Fruit fly (Drosophila melanogaster) whole organism, embryonic: ENCODE results near the gene CG5104.
A peak's percentile ranks its signal among the peaks of the same experiment; 100 is the strongest.

Experiments used
- Abd-B ChIP-seq: fragments of 200-800 bp; sonication (Bioruptor generic); optimal IDR thresholded peaks from 2 replicates; lab custom pipeline; 2018; ENCODE audit warnings: missing biosample characterization, mild to moderate bottlenecking, missing genetic modification characterization, moderate library complexity
- Aef1 ChIP-seq: fragments of 200-800 bp; sonication (Bioruptor generic); IDR thresholded peaks from 3 replicates; pipeline ENCODE4 v1.3.6; 2022; ENCODE audit warnings: missing biosample characterization, missing genetic modification characterization
- B-H1 ChIP-seq: fragments of 200-800 bp; sonication (Bioruptor generic); IDR thresholded peaks from 3 replicates; pipeline ENCODE4 v1.3.6; 2022; ENCODE audit warnings: missing biosample characterization, missing genetic modification characterization
- CG10147 ChIP-seq: fragments of 200-800 bp; sonication (Bioruptor generic); optimal IDR thresholded peaks from 2 replicates; lab custom pipeline; 2019; ENCODE audit warnings: missing biosample characterization, mild to moderate bottlenecking, missing genetic modification characterization, moderate library complexity
- CG11247 ChIP-seq: fragments of 200-800 bp; sonication (Bioruptor generic); IDR thresholded peaks from 2 replicates; pipeline ENCODE4 v1.3.6; 2022; ENCODE audit warnings: missing biosample characterization, missing genetic modification characterization
- CG11398 ChIP-seq: fragments of 200-800 bp; sonication (Bioruptor generic); optimal IDR thresholded peaks from 2 replicates; lab custom pipeline; 2016; ENCODE audit warnings: missing biosample characterization, missing genetic modification characterization
- CG11456 ChIP-seq: fragments of 200-800 bp; sonication (Bioruptor generic); IDR thresholded peaks from 3 replicates; pipeline ENCODE4 v1.3.6; 2022; ENCODE audit warnings: missing biosample characterization, missing genetic modification characterization
- CG1233 ChIP-seq: fragments of 200-800 bp; sonication (Bioruptor generic); optimal IDR thresholded peaks from 4 replicates; lab custom pipeline; 2018; ENCODE audit warnings: missing biosample characterization, mild to moderate bottlenecking, missing genetic modification characterization
- CG15073 ChIP-seq: fragments of 200-800 bp; sonication (Bioruptor generic); optimal IDR thresholded peaks from 2 replicates; lab custom pipeline; 2016; ENCODE audit warnings: missing biosample characterization, missing genetic modification characterization
- CG16813 ChIP-seq: fragments of 200-800 bp; sonication (Bioruptor generic); IDR thresholded peaks from 3 replicates; pipeline ENCODE4 v1.3.6; 2022; ENCODE audit warnings: missing biosample characterization, missing genetic modification characterization; ENCODE audit not compliant: partially characterized antibody
- CG17612 ChIP-seq: fragments of 200-800 bp; sonication (Bioruptor generic); IDR thresholded peaks from 2 replicates; pipeline ENCODE4 v1.3.6; 2022; ENCODE audit warnings: missing biosample characterization, missing genetic modification characterization
- CG2116 ChIP-seq: fragments of 200-800 bp; sonication (Bioruptor generic); optimal IDR thresholded peaks from 3 replicates; lab custom pipeline; 2018; ENCODE audit warnings: missing biosample characterization, mild to moderate bottlenecking, missing genetic modification characterization
- CG32767 ChIP-seq: fragments of 200-800 bp; sonication (Bioruptor generic); IDR thresholded peaks from 2 replicates; pipeline ENCODE4 v1.3.6; 2022; ENCODE audit warnings: missing biosample characterization, missing genetic modification characterization
- CG34224 ChIP-seq: fragments of 200-800 bp; sonication (Bioruptor generic); IDR thresholded peaks from 3 replicates; pipeline ENCODE4 v1.3.6; 2022; ENCODE audit warnings: missing biosample characterization, missing genetic modification characterization; ENCODE audit not compliant: partially characterized antibody
- CG4707 ChIP-seq: fragments of 200-800 bp; sonication (Bioruptor generic); optimal IDR thresholded peaks from 2 replicates; lab custom pipeline; 2018; ENCODE audit warnings: missing biosample characterization, mild to moderate bottlenecking, missing genetic modification characterization, moderate library complexity
- CG6683 ChIP-seq: fragments of 200-800 bp; sonication (Bioruptor generic); optimal IDR thresholded peaks from 2 replicates; lab custom pipeline; 2017; ENCODE audit warnings: missing biosample characterization, mild to moderate bottlenecking, missing genetic modification characterization, missing genetic modification reagents
- CG6791 ChIP-seq: fragments of 200-800 bp; sonication (Bioruptor generic); IDR thresholded peaks from 3 replicates; pipeline ENCODE4 v1.3.6; 2022; ENCODE audit warnings: missing biosample characterization, missing genetic modification characterization; ENCODE audit not compliant: partially characterized antibody
- CG7745 ChIP-seq: fragments of 200-800 bp; sonication (Bioruptor generic); optimal IDR thresholded peaks from 2 replicates; lab custom pipeline; 2018; ENCODE audit warnings: missing biosample characterization, mild to moderate bottlenecking, missing genetic modification characterization, moderate library complexity
- CG8089 ChIP-seq: fragments of 200-800 bp; sonication (Bioruptor generic); optimal IDR thresholded peaks from 3 replicates; lab custom pipeline; 2016; ENCODE audit warnings: missing biosample characterization, missing genetic modification characterization
- D19A ChIP-seq: fragments of 200-800 bp; optimal IDR thresholded peaks from 3 replicates; lab custom pipeline; 2019; ENCODE audit warnings: missing biosample characterization, mild to moderate bottlenecking, missing genetic modification characterization, moderate library complexity
- Doc3 ChIP-seq: fragments of 200-800 bp; sonication (Bioruptor generic); IDR thresholded peaks from 3 replicates; pipeline ENCODE4 v1.3.6; 2022; ENCODE audit warnings: missing biosample characterization, missing genetic modification characterization; ENCODE audit not compliant: partially characterized antibody
- Fer3 ChIP-seq: fragments of 200-800 bp; sonication (Bioruptor generic); optimal IDR thresholded peaks from 2 replicates; lab custom pipeline; 2018; ENCODE audit warnings: missing biosample characterization, mild to moderate bottlenecking, missing genetic modification characterization, moderate library complexity
- Gug ChIP-seq: fragments of 200-800 bp; sonication (Bioruptor generic); IDR thresholded peaks from 4 replicates; pipeline ENCODE4 v1.3.6; 2022; ENCODE audit warnings: missing biosample characterization, missing genetic modification characterization
- Lim3 ChIP-seq: fragments of 200-800 bp; sonication (Bioruptor generic); IDR thresholded peaks from 2 replicates; pipeline ENCODE4 v1.3.6; 2022; ENCODE audit warnings: missing biosample characterization, missing genetic modification characterization
- Opbp ChIP-seq: fragments of 200-800 bp; sonication (Bioruptor generic); IDR thresholded peaks from 3 replicates; pipeline ENCODE4 v1.3.6; 2022; ENCODE audit warnings: missing biosample characterization, missing genetic modification characterization; ENCODE audit not compliant: partially characterized antibody
- Sry-δ ChIP-seq: fragments of 200-800 bp; sonication (Bioruptor generic); optimal IDR thresholded peaks from 2 replicates; lab custom pipeline; 2016; ENCODE audit warnings: missing biosample characterization, missing genetic modification characterization
- Tbp ChIP-seq: fragments of >200 bp; optimal IDR thresholded peaks from 2 replicates; lab custom pipeline; 2018; ENCODE audit warnings: missing biosample characterization, missing genetic modification characterization
- abd-A ChIP-seq: fragments of 200-800 bp; sonication (Bioruptor generic); optimal IDR thresholded peaks from 3 replicates; lab custom pipeline; 2019; ENCODE audit warnings: missing biosample characterization, mild to moderate bottlenecking, missing genetic modification characterization, moderate library complexity
- dm ChIP-seq: fragments of 200-800 bp; sonication (Bioruptor generic); optimal IDR thresholded peaks from 3 replicates; lab custom pipeline; 2016; ENCODE audit warnings: missing biosample characterization, missing genetic modification characterization
- fd3F ChIP-seq: fragments of 200-800 bp; sonication (Bioruptor generic); optimal IDR thresholded peaks from 2 replicates; lab custom pipeline; 2018; ENCODE audit warnings: missing biosample characterization, mild to moderate bottlenecking, missing genetic modification characterization, moderate library complexity
- fu2 ChIP-seq: fragments of 200-800 bp; sonication (Bioruptor generic); optimal IDR thresholded peaks from 2 replicates; lab custom pipeline; 2016; ENCODE audit warnings: missing biosample characterization, missing genetic modification characterization
- gce ChIP-seq: fragments of 200-800 bp; sonication (Bioruptor generic); IDR thresholded peaks from 3 replicates; pipeline ENCODE4 v1.3.6; 2022; ENCODE audit warnings: missing biosample characterization, missing genetic modification characterization
- grau ChIP-seq: fragments of 200-800 bp; optimal IDR thresholded peaks from 3 replicates; lab custom pipeline; 2019; ENCODE audit warnings: missing biosample characterization, mild to moderate bottlenecking, missing genetic modification characterization, moderate library complexity
- gsb ChIP-seq: fragments of 200-800 bp; sonication (Bioruptor generic); IDR thresholded peaks from 2 replicates; pipeline ENCODE4 v1.3.6; 2022; ENCODE audit warnings: missing biosample characterization, missing genetic modification characterization
- h ChIP-seq: fragments of >200 bp; optimal IDR thresholded peaks from 2 replicates; lab custom pipeline; 2017
- ham ChIP-seq: fragments of 200-800 bp; sonication (Bioruptor generic); IDR thresholded peaks from 2 replicates; pipeline ENCODE4 v1.3.6; 2022; ENCODE audit warnings: missing biosample characterization, missing genetic modification characterization
- hth ChIP-seq: fragments of >200 bp; optimal IDR thresholded peaks from 2 replicates; lab custom pipeline; 2017; ENCODE audit warnings: inconsistent platforms
- lbe ChIP-seq: fragments of 200-800 bp; sonication (Bioruptor generic); optimal IDR thresholded peaks from 2 replicates; lab custom pipeline; 2016; ENCODE audit warnings: missing biosample characterization, mild to moderate bottlenecking, missing genetic modification characterization
- lola ChIP-seq, 3 experiments: fragments of >200 bp in 2 of 3; fragments of 200-800 bp in 1 of 3; sonication (Bioruptor generic) in 1 of 3; optimal IDR thresholded peaks; 2 replicates each; lab custom pipeline; 2017 to 2019; ENCODE audit warnings: missing biosample characterization in 3 of 3, missing genetic modification characterization in 3 of 3, mild to moderate bottlenecking in 1 of 3, moderate library complexity in 1 of 3
- nerfin-1 ChIP-seq: fragments of 200-800 bp; sonication (Bioruptor generic); optimal IDR thresholded peaks from 3 replicates; lab custom pipeline; 2019; ENCODE audit warnings: missing biosample characterization, mild to moderate bottlenecking, missing genetic modification characterization, moderate library complexity
- pita ChIP-seq: fragments of 200-800 bp; sonication (Bioruptor generic); optimal IDR thresholded peaks from 2 replicates; lab custom pipeline; 2017; ENCODE audit warnings: missing biosample characterization, mild to moderate bottlenecking, missing genetic modification characterization
- scrt ChIP-seq: fragments of 200-800 bp; sonication (Bioruptor generic); optimal IDR thresholded peaks from 2 replicates; lab custom pipeline; 2018; ENCODE audit warnings: missing biosample characterization, mild to moderate bottlenecking, missing genetic modification characterization, moderate library complexity
- sens ChIP-seq: fragments of 200-800 bp; sonication (Bioruptor generic); peaks from one replicate; lab custom pipeline; 2016; ENCODE audit warnings: missing biosample characterization, missing genetic modification characterization
- sens-2 ChIP-seq: fragments of 200-800 bp; sonication (Bioruptor generic); IDR thresholded peaks from 2 replicates; pipeline ENCODE4 v1.3.6; 2022; ENCODE audit warnings: missing biosample characterization, missing genetic modification characterization
- tgo ChIP-seq: fragments of 200-800 bp; sonication (Bioruptor generic); IDR thresholded peaks from 3 replicates; pipeline ENCODE4 v1.3.6; 2022; ENCODE audit warnings: missing biosample characterization, missing genetic modification characterization
- trh ChIP-seq: fragments of 200-800 bp; sonication (Bioruptor generic); optimal IDR thresholded peaks from 2 replicates; lab custom pipeline; 2016; ENCODE audit warnings: missing biosample characterization, missing genetic modification characterization
- vfl ChIP-seq: fragments of 200-800 bp; sonication (Bioruptor generic); optimal IDR thresholded peaks from 2 replicates; lab custom pipeline; 2016; ENCODE audit warnings: missing biosample characterization, missing genetic modification characterization
- zen ChIP-seq: fragments of 200-800 bp; sonication (Bioruptor generic); optimal IDR thresholded peaks from 3 replicates; lab custom pipeline; 2018; ENCODE audit warnings: missing biosample characterization, mild to moderate bottlenecking, missing genetic modification characterization, moderate library complexity
- zfh1 ChIP-seq: fragments of 200-800 bp; sonication (Bioruptor generic); IDR thresholded peaks from 3 replicates; pipeline ENCODE4 v1.3.6; 2022; ENCODE audit warnings: missing biosample characterization, missing genetic modification characterization
- zfh2 ChIP-seq: fragments of 200-800 bp; sonication (Bioruptor generic); optimal IDR thresholded peaks from 2 replicates; lab custom pipeline; 2016; ENCODE audit warnings: missing biosample characterization, missing genetic modification characterization

The CG5104 gene

dm6 chr3L:20471499-20472313 lies 49.1 kb upstream of the CG5104 start (continued):
- TF ChIP-seq CG34224, result no peak
- peak; percentile 1 for TF ChIP-seq scrt (GFP tag; lab: Kevin White, UChicago)
- TF ChIP-seq CG16813 (GFP tag; lab: Robert Waterston, UW), result no peak
- TF ChIP-seq trh, result peak; percentile 12
- TF ChIP-seq Opbp, result no peak
- TF ChIP-seq CG10147 (GFP tag; lab: Kevin White, UChicago), result no peak
- TF ChIP-seq CG7745 (tag; lab: Kevin White, UChicago), result peak; percentile 20
- TF ChIP-seq lbe (GFP tag; lab: Kevin White, UChicago), result no peak
- peak; percentile 69 for TF ChIP-seq CG1233
- TF ChIP-seq zen (tag; lab: Kevin White, UChicago), result peak; percentile 25
- TF ChIP-seq grau (tag; lab: Kevin White, UChicago), result peak; percentile 54
- TF ChIP-seq CG8089 (GFP tag; lab: Kevin White, UChicago), result peak; percentile 83
- TF ChIP-seq dm, result peak; percentile 25
- TF ChIP-seq CG17612 (GFP tag; lab: Robert Waterston, UW), result no peak
- no peak for TF ChIP-seq Aef1 (GFP tag; lab: Robert Waterston, UW)
- TF ChIP-seq D19A (tag; lab: Kevin White, UChicago), result peak; percentile 97
- TF ChIP-seq h (lab: Kevin White, UChicago), result no peak
- no peak for TF ChIP-seq B-H1 (GFP tag; lab: Robert Waterston, UW)
- no peak for TF ChIP-seq hth (lab: Kevin White, UChicago)
- peak; percentile 37 for TF ChIP-seq CG6683 (GFP tag; lab: Kevin White, UChicago)
- TF ChIP-seq CG15073 (GFP tag; lab: Kevin White, UChicago), result no peak
- TF ChIP-seq Abd-B (GFP tag; lab: Kevin White, UChicago), result peak; percentile 40
- 0 out of 3 replicates have a peak, but pooled peaks have one; percentile 64 for TF ChIP-seq gce (GFP tag; lab: Robert Waterston, UW)
- TF ChIP-seq lola (GFP tag; optimal IDR thresholded peaks at IDR 0.05; lab: Kevin White, UChicago), result peak in 1 of 3 experiments; percentile 49
- no peak for TF ChIP-seq pita (GFP tag; lab: Kevin White, UChicago)
- TF ChIP-seq CG6791 (GFP tag; lab: Robert Waterston, UW), result no peak
- peak; percentile 12 for TF ChIP-seq fu2 (GFP tag; lab: Kevin White, UChicago)
- TF ChIP-seq zfh1 (GFP tag; lab: Robert Waterston, UW), result peak; percentile 75
- TF ChIP-seq CG11398 (GFP tag; lab: Kevin White, UChicago), result peak; percentile 80
- TF ChIP-seq CG32767 (GFP tag; lab: Robert Waterston, UW), result no peak
- no peak for TF ChIP-seq tgo
- no peak for TF ChIP-seq CG11247 (GFP tag; lab: Robert Waterston, UW)
- TF ChIP-seq CG4707 (GFP tag; lab: Kevin White, UChicago), result peak; percentile 58
- no peak for TF ChIP-seq Tbp
- TF ChIP-seq vfl, result no peak
- TF ChIP-seq Doc3 (GFP tag; lab: Robert Waterston, UW), result no peak
- TF ChIP-seq sens (GFP tag; lab: Kevin White, UChicago), result peak; percentile 95
- TF ChIP-seq gsb, result no peak
- TF ChIP-seq Gug (GFP tag; lab: Robert Waterston, UW), result no peak
- no peak for TF ChIP-seq zfh2 (GFP tag; lab: Kevin White, UChicago)
- no peak for TF ChIP-seq ham (GFP tag; lab: Robert Waterston, UW)
- no peak for TF ChIP-seq CG11456 (GFP tag; lab: Robert Waterston, UW)
- TF ChIP-seq CG2116 (GFP tag; lab: Kevin White, UChicago), result peak; percentile 54
- peak; percentile 16 for TF ChIP-seq Fer3 (tag; lab: Kevin White, UChicago)
- TF ChIP-seq nerfin-1 (tag; lab: Kevin White, UChicago), result peak; percentile 49
- peak; percentile 1 for TF ChIP-seq Sry-δ (GFP tag; lab: Kevin White, UChicago)
- no peak for TF ChIP-seq fd3F (GFP tag; lab: Kevin White, UChicago)
- TF ChIP-seq abd-A, result no peak
- TF ChIP-seq sens-2 (GFP tag; lab: Robert Waterston, UW), result no peak
- no peak for TF ChIP-seq Lim3
